Worm (Caenorhabditis elegans): ENCODE results near the gene ints-11.

The ints-11 gene

DNA sequence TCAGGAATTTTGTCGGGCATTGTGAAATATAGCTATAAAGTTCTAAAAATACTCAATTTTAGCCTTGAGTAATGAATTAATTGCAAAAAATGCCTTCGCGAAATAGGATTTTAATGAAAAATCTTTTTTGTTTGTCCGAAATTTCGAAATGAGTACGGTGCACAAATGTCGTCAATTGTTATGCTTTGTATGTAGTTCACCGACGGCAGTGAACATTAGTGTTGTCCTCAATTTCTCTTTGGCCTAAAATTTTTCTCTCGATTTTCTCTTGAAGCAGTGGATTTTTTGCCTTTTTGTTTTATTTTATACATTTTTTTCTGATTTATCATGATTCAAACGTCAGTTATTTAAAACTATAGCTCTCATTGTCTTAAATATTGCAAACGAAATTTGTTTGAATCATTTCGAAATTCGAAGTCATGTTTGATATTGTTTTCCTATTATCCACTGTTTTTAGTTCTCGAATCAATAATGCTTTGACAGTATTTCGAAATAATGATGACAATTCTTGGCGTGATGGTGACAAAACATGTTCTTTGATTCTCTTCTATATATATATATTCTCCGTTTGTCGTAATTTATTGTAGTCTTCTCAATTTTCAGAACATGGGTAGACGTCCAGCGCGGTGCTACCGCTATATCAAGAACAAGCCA lies at the start of gene ints-11, which contains the start of gene rpl-10:
TSS of gene ints-11 (minus strand) at position 201 of the 654 bp plus-strand sequence.
TSS of gene rpl-10 (plus strand) at position 604 of the 654 bp plus-strand sequence.
- peak; percentile 76 for TF ChIP-seq W03F9.2 (tag; optimal IDR thresholded peaks at IDR 0.05)
- TF ChIP-seq dao-5 (tag; optimal IDR thresholded peaks at IDR 0.05) = no peak
- TF ChIP-seq him-1 (tag; optimal IDR thresholded peaks at IDR 0.05) = no peak

DNA sequence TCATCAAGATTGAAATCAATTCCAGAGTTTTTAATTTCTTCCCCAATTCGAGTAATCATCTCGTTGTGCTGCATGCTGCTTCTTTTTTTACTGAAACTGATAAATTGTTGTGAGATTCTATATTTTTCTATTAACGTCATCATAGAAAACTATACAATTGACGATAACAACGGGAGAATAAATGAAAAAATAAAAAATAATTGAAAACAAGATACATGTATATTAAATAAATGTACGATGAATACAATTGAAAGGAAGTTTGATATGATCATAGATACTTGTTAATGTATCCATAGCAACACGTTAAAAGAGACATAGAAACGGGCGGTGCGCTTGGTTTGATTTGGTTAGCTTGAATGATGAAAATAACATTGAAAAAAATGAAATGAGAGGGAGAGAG lies 47.2 kb upstream of the ints-11 start, which contains the start of gene T05C12.8:
TSS of gene T05C12.8 (minus strand) at position 101 of the 400 bp plus-strand sequence.
- no peak for TF ChIP-seq dao-5 (tag; optimal IDR thresholded peaks at IDR 0.05)
- no peak for TF ChIP-seq him-1 (tag; optimal IDR thresholded peaks at IDR 0.05)
- TF ChIP-seq W03F9.2 (tag; optimal IDR thresholded peaks at IDR 0.05) = no peak

DNA sequence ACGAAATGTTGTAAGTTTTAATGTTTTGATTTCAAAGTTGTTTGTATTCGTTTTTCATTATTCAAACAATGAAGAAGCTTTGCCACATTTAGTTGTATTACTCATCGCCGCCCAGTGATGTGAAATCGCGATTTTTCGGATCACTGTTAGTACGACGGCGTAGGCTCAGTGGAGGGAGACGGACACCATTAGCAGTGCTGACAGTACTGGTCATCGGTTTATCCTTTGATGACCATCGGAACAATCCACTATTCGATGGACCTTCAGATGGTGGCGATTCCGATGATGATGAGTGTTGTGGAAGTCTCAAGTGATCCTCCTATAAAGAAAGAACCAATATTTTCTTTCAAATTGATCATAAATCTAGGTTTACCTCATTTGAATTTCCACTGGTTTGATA lies 44.2 kb upstream of the ints-11 start:
- TF ChIP-seq W03F9.2 (tag; optimal IDR thresholded peaks at IDR 0.05) (no peak), dao-5 (tag; optimal IDR thresholded peaks at IDR 0.05) (no peak), him-1 (tag; optimal IDR thresholded peaks at IDR 0.05) (no peak)

DNA sequence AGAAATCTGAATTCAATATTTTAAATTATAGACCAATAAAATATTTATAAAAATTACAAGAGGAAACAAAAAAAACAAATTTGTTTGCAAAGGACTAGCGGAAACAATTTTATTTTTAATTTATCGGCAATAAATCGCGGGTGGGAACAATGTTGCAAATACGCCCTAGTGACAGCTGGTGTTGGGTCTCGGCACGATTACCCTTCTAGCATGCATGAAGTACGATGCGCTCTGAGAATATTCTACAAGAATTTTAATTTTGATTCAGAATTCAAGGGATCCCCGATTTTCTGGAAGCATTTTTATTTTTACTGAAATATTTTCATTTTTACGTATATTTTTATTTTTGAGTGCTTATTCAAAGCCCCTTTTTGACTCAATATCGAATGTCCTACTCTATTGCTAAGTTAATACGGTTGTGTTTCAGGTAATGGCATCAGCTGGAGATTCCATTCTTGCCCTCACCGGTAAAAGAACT lies 41.8 kb upstream of the ints-11 start, which contains the start of the genes mig-5 and cct-1:
TSS of gene mig-5 (minus strand) at position 8 of the 478 bp plus-strand sequence.
TSS of gene cct-1 (plus strand) at position 428 of the 478 bp plus-strand sequence.
- TF ChIP-seq him-1 (tag; optimal IDR thresholded peaks at IDR 0.05) = peak; percentile 84
- peak; percentile 96 for TF ChIP-seq W03F9.2 (tag; optimal IDR thresholded peaks at IDR 0.05)
- TF ChIP-seq dao-5 (tag; optimal IDR thresholded peaks at IDR 0.05) = no peak

DNA sequence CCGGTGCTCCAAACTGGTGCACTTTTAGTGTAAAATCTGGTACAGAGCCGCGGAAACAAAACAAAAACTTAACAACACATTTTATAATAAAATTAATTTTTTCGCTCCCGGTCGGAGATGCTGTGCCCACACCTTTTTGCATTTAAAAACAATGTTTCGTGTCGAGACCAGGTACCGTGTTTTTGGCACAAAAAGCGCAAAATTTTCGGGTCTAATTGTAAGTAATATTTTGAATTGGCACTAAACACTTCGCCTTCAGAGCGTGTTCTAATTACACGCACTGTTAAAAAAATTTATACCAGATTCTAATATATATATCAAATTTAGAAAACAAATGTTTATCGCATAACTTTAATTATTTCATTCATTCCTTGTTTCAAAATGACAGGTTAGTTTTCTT lies 38.2 kb upstream of the ints-11 start, which contains the start of gene dylt-3:
TSS of gene dylt-3 (plus strand) at position 301 of the 400 bp plus-strand sequence.
- TF ChIP-seq W03F9.2 (tag; optimal IDR thresholded peaks at IDR 0.05) = no peak

DNA sequence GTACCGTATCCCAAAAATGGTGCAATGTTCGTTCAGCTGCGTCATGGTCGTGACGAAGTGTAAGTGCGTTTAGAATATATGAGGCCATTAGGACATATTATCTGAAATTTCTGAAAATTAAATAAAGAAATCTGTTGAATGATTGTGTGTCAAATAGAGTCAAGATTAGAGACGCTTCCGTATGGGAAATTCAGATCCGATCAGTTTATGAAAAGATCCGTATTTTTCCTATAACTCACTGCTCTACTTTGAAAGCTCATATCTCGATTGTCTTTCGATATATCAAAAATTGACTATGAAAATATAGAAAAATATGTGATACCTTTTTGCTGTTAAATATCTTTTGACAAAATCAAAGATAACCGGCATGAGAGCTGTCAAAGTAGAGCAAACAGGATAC lies 37.0 kb upstream of the ints-11 start, which contains the start of gene T05C12.4:
TSS of gene T05C12.4 (minus strand) at position 101 of the 400 bp plus-strand sequence.
- TF ChIP-seq dao-5 (tag; optimal IDR thresholded peaks at IDR 0.05) (no peak), him-1 (tag; optimal IDR thresholded peaks at IDR 0.05) (no peak), W03F9.2 (tag; optimal IDR thresholded peaks at IDR 0.05) (no peak)

DNA sequence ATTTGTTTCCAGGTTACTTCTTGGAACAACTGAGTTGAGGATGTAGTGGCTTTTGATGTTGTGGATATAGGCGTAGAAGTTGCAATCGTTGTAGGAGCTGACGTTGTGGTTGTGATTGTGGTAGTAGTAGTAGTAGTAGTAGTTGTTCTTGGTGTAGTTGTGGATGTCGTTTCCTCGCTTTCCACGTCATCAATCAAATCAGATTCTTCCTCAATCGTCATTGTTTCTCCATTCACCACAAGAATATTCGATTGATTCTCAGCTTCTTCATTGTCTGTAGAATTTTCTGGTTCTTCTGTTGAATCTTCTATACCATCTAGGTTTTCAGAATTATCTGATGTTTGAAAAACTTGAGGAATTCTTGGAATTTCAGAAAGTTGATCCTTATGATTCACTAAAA lies 35.3 kb upstream of the ints-11 start:
- no peak for TF ChIP-seq dao-5 (tag; optimal IDR thresholded peaks at IDR 0.05)
- no peak for TF ChIP-seq W03F9.2 (tag; optimal IDR thresholded peaks at IDR 0.05)
- TF ChIP-seq him-1 (tag; optimal IDR thresholded peaks at IDR 0.05) = no peak

DNA sequence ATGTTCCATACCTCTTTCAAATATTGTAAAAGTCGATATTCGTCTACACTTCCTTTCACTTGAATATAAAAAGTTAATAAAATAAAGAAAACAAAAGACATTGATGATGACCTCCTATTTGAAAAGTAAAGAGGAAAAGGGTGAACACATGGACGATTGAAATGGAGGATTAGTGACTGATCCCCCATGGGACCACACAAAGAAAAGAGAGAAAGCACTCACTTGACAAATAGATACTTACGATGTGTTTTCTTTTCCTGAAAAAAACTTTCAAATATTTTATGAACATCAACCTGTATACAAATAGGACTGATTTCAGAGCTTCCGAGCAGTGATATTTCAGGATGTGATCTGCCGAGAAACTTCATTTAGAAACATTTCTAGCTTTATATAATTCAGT lies 33.8 kb upstream of the ints-11 start, which contains the start of gene acr-14:
TSS of gene acr-14 (minus strand) at position 101 of the 400 bp plus-strand sequence.
- TF ChIP-seq dao-5 (tag; optimal IDR thresholded peaks at IDR 0.05) (no peak), W03F9.2 (tag; optimal IDR thresholded peaks at IDR 0.05) (no peak), him-1 (tag; optimal IDR thresholded peaks at IDR 0.05) (no peak)

DNA sequence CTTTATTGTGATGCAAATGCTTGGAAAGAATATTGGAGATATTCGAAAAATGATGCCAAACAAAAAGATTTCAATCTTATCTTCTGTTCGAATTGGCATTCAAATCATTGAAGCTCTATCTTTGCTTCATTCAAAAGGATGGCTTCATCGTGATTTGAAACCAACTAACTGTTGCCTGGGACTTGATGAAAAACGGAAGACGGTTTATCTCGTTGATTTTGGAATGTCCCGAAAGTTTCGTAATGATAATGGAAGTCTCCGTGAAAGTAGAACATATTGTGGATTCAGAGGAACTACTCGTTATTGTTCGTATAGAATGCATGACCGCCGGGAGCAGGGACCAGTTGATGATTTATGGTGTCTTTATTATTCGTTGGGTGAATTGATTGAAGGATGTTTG lies 30.9 kb upstream of the ints-11 start:
- TF ChIP-seq dao-5 (tag; optimal IDR thresholded peaks at IDR 0.05) = no peak
- TF ChIP-seq him-1 (tag; optimal IDR thresholded peaks at IDR 0.05) = no peak
- TF ChIP-seq W03F9.2 (tag; optimal IDR thresholded peaks at IDR 0.05) = no peak

DNA sequence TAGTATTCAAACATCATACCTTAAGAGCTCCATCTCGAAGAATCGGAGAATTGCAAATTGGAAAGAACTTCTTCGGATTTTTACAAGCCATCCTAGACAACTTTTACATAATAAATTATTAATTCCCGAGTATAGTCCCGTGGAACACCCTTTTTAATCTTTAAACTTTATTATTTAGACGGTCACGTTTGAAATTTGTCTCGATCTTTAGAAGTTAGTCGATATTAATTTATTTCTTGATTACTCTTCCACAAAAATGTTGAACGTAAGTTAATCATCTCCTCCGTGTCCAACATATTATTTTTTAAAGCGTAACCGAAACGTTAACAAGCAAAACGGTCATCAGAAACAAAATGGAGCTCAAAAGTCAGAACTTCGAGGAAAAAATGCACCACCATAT lies 30.2 kb upstream of the ints-11 start, which contains the start of the genes decr-1.3 and T05C12.1:
TSS of gene decr-1.3 (minus strand) at position 101 of the 400 bp plus-strand sequence.
TSS of gene T05C12.1 (plus strand) at position 232 of the 400 bp plus-strand sequence.
- TF ChIP-seq dao-5 (tag; optimal IDR thresholded peaks at IDR 0.05) (no peak), him-1 (tag; optimal IDR thresholded peaks at IDR 0.05) (no peak), W03F9.2 (tag; optimal IDR thresholded peaks at IDR 0.05) (no peak)

DNA sequence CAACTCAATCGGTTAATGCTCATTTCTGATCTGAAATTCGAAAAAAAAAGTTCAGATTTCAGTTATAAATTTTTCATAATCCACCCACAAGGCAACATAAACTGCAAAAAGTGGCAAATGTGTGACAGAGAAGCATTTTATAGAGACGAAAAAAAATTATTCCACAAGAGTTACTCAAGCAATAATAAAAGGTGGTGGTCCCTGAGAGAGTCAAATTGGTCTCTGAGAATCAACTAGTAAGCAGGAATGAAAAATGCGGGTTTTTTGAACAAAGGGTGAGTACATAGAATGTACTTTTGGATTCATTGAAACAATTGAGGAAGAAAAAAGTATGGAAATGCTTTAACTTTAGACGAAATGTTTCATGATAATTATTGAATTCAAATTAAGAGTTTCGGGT lies 27.1 kb upstream of the ints-11 start, which contains the start of gene T05C12.11:
TSS of gene T05C12.11 (minus strand) at position 101 of the 400 bp plus-strand sequence.
- TF ChIP-seq him-1 (tag; optimal IDR thresholded peaks at IDR 0.05) (no peak), W03F9.2 (tag; optimal IDR thresholded peaks at IDR 0.05) (no peak), dao-5 (tag; optimal IDR thresholded peaks at IDR 0.05) (no peak)

DNA sequence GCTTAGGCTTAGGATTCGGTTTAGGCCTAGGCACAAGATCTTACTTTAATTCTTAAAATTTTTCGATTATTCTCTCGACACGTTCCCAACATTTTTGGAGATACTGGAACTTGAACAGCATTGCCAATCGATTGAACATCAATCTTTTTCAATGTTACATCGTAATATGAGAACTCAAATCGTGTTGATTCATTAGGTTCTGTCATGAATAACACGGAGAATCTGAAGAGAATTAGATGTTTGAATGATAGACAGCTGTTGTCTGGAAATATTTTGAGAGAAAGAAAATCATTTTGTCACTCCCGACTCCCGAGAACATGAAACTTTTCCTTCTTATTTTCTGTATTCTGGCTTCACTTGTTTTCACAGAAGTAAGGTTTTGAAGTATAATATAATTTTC lies 26.0 kb upstream of the ints-11 start, which contains the start of gene T05C12.15:
TSS of gene T05C12.15 (plus strand) at position 301 of the 400 bp plus-strand sequence.
- TF ChIP-seq him-1 (tag; optimal IDR thresholded peaks at IDR 0.05) = no peak
- no peak for TF ChIP-seq dao-5 (tag; optimal IDR thresholded peaks at IDR 0.05)
- no peak for TF ChIP-seq W03F9.2 (tag; optimal IDR thresholded peaks at IDR 0.05)

DNA sequence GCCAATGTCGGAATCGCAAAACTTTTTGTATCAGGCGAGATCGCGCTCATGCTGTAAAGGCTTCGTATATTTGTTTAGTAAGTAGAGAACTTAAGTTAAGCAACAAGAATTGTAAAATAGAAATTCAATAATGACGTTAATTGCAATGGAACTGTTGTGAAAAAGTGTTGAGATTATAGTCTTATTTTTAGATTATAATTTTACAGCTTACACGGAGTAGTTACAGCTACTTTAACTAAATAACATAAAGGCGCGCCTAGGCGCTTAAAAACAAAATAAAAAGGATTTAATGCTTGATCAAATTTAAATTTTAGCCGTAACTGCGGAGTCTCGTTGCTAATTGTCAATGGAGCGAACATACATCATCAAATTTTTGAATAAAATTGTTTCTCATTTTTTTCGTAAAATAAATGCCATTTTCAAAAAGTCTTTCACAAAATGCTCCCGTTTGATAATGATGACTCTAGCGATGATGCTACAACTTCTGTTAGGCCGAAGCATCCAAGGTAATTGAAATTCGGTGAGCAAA lies 18.9 kb upstream of the ints-11 start, which contains the start of the genes emb-27 and rrf-3:
TSS of gene emb-27 (minus strand) at position 51 of the 529 bp plus-strand sequence.
TSS of gene rrf-3 (plus strand) at position 346 of the 529 bp plus-strand sequence.
- TF ChIP-seq W03F9.2 (tag; optimal IDR thresholded peaks at IDR 0.05) (no peak), him-1 (tag; optimal IDR thresholded peaks at IDR 0.05) (no peak), dao-5 (tag; optimal IDR thresholded peaks at IDR 0.05) (no peak)

DNA sequence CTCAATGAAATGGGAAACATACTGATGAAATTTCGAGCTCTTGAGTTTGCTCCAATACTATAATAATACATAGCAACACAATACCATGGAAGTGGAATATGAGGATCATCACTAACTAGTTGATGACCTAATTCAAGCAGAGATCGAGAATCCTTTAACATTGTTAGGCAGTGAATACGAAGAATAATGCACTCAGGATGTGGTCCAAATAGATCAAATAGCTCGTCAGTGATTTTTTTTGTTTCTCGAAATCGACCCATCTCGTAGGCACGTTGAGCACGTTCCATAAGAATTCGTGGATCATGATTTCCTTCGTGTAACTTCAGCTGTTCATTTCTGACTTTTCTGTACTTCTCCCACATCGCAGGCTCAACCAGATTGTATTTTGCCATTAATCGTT lies 17.6 kb upstream of the ints-11 start:
- no peak for TF ChIP-seq W03F9.2 (tag; optimal IDR thresholded peaks at IDR 0.05)
- no peak for TF ChIP-seq him-1 (tag; optimal IDR thresholded peaks at IDR 0.05)
- TF ChIP-seq dao-5 (tag; optimal IDR thresholded peaks at IDR 0.05) = no peak
